Fruit fly (Drosophila melanogaster): ENCODE results near the gene eIF4E1.

The eIF4E1 gene

dm6 chr3L:9360217-9360692, 42.0 kb downstream of the eIF4E1 start, which contains the start of gene Pdxk (continued):
- TF ChIP-seq da (GFP tag; optimal IDR thresholded peaks at IDR 0.05) (no peak), bsh (GFP tag; optimal IDR thresholded peaks at IDR 0.05) (no peak), Jarid2 (GFP tag; optimal IDR thresholded peaks at IDR 0.05) (peak; percentile 24), Six4 (GFP tag; optimal IDR thresholded peaks at IDR 0.05) (no peak), Scr (GFP tag; IDR thresholded peaks at IDR 0.05; ENCODE audit: partially characterized antibody) (0 out of 2 replicates have a peak, but pooled peaks have one; percentile 39), stc (GFP tag; IDR thresholded peaks at IDR 0.05) (no peak; the same call in 1 of the 2 replicates), unc-4 (GFP tag; IDR thresholded peaks at IDR 0.05; ENCODE audit: partially characterized antibody) (no peak), CG32772 (GFP tag; IDR thresholded peaks at IDR 0.05) (no peak), crc (GFP tag; optimal IDR thresholded peaks at IDR 0.05) (no peak), CG2678 (tag; optimal IDR thresholded peaks at IDR 0.05) (peak; percentile 18), CG4424 (GFP tag; optimal IDR thresholded peaks at IDR 0.05) (no peak), Xrp1 (GFP tag; IDR thresholded peaks at IDR 0.05) (0 out of 2 replicates have a peak, but pooled peaks have one; percentile 26), CG9797 (GFP tag; optimal IDR thresholded peaks at IDR 0.05) (peak; percentile 49), nerfin-1 (tag; optimal IDR thresholded peaks at IDR 0.05) (peak; percentile 26), CG12744 (GFP tag; optimal IDR thresholded peaks at IDR 0.05) (no peak), z (GFP tag; IDR thresholded peaks at IDR 0.05) (peak; percentile 94), ind (GFP tag; optimal IDR thresholded peaks at IDR 0.05) (no peak), Myb (GFP tag; optimal IDR thresholded peaks at IDR 0.05) (peak; percentile 15), CG2120 (GFP tag; optimal IDR thresholded peaks at IDR 0.05) (peak; percentile 30), tap (tag; optimal IDR thresholded peaks at IDR 0.05) (no peak), CG16815 (GFP tag; optimal IDR thresholded peaks at IDR 0.05) (no peak), gro (GFP tag; optimal IDR thresholded peaks at IDR 0.05) (peak; percentile 0), Oaz (GFP tag; IDR thresholded peaks at IDR 0.05) (no peak), CG17802 (tag; optimal IDR thresholded peaks at IDR 0.05) (no peak), disco-r (GFP tag; optimal IDR thresholded peaks at IDR 0.05) (no peak), CG18476 (GFP tag; optimal IDR thresholded peaks at IDR 0.05) (no peak), stwl (tag; optimal IDR thresholded peaks at IDR 0.05) (peak; percentile 43), Dref (GFP tag; IDR thresholded peaks at IDR 0.05) (peak; percentile 67), CG2116 (GFP tag; optimal IDR thresholded peaks at IDR 0.05) (peak; percentile 35), wor (GFP tag; IDR thresholded peaks at IDR 0.05) (no peak), nau (GFP tag; optimal IDR thresholded peaks at IDR 0.05) (peak; percentile 46), CG10321 (GFP tag; IDR thresholded peaks at IDR 0.05) (no peak), CG3407 (GFP tag; optimal IDR thresholded peaks at IDR 0.05) (no peak), shn (GFP tag; optimal IDR thresholded peaks at IDR 0.05) (no peak), Opbp (GFP tag; IDR thresholded peaks at IDR 0.05; ENCODE audit: partially characterized antibody) (no peak), CG43689 (GFP tag; IDR thresholded peaks at IDR 0.05) (no peak), CG2712 (tag; optimal IDR thresholded peaks at IDR 0.05) (peak; percentile 10), CG15601 (tag; optimal IDR thresholded peaks at IDR 0.05) (no peak), Antp (GFP tag; optimal IDR thresholded peaks at IDR 0.05) (no peak), CG7786 (GFP tag; optimal IDR thresholded peaks at IDR 0.05) (no peak), chn (GFP tag; optimal IDR thresholded peaks at IDR 0.05) (peak; percentile 59), CG5245 (GFP tag; optimal IDR thresholded peaks at IDR 0.05) (no peak), ATbp (GFP tag; optimal IDR thresholded peaks at IDR 0.05) (no peak), zen (tag; optimal IDR thresholded peaks at IDR 0.05) (no peak), PHDP (tag; optimal IDR thresholded peaks at IDR 0.05) (peak; percentile 16), NK7.1 (GFP tag; optimal IDR thresholded peaks at IDR 0.05) (no peak), BEAF-32 (GFP tag; optimal IDR thresholded peaks at IDR 0.05) (peak; percentile 38), Asciz (GFP tag; optimal IDR thresholded peaks at IDR 0.05) (no peak), Max (GFP tag; optimal IDR thresholded peaks at IDR 0.05) (no peak), dimm (GFP tag; IDR thresholded peaks at IDR 0.05) (no peak), kah (GFP tag; optimal IDR thresholded peaks at IDR 0.05) (peak; percentile 63)
